Worm (Caenorhabditis elegans) whole organism, mixed stage, embryonic: Measurements from ENCODE around the gene ced-5.

Experiments used
- M03D4.4 ChIP-seq: sonication (generic microtip); optimal IDR thresholded peaks from 2 replicates; lab custom pipeline; 2017; ENCODE audit warnings: mild to moderate bottlenecking, missing genetic modification characterization, missing compliant biosample characterization
- bed-3 ChIP-seq: fragments of 200-800 bp; sonication (Bioruptor generic); optimal IDR thresholded peaks from 3 replicates; lab custom pipeline; 2018; ENCODE audit warnings: mild to moderate bottlenecking, missing genetic modification characterization, moderate library complexity, missing compliant biosample characterization
- blmp-1 ChIP-seq: fragments of 150-350 bp; optimal IDR thresholded peaks from 2 replicates; lab custom pipeline; 2014; ENCODE audit warnings: missing biosample characterization, missing genetic modification characterization
- ceh-39 ChIP-seq: fragments of 150-350 bp; optimal IDR thresholded peaks from 2 replicates; lab custom pipeline; 2014; ENCODE audit warnings: missing biosample characterization, missing genetic modification characterization
- ceh-43 ChIP-seq: fragments of 200-800 bp; sonication (Bioruptor generic); optimal IDR thresholded peaks from 2 replicates; lab custom pipeline; 2018; ENCODE audit warnings: mild to moderate bottlenecking, missing genetic modification characterization, moderate library complexity, missing compliant biosample characterization
- ceh-83 ChIP-seq: fragments of 200-800 bp; sonication (Bioruptor generic); optimal IDR thresholded peaks from 2 replicates; lab custom pipeline; 2018; ENCODE audit warnings: mild to moderate bottlenecking, missing genetic modification characterization, missing compliant biosample characterization
- ces-1 ChIP-seq: fragments of 150-350 bp; optimal IDR thresholded peaks from 2 replicates; lab custom pipeline; 2014; ENCODE audit warnings: missing biosample characterization, missing genetic modification reagents, missing genetic modification characterization
- cnd-1 ChIP-seq: fragments of 200-800 bp; sonication (Bioruptor generic); optimal IDR thresholded peaks from 2 replicates; lab custom pipeline; 2018; ENCODE audit warnings: mild to moderate bottlenecking, missing genetic modification characterization, missing compliant biosample characterization
- drap-1 ChIP-seq: fragments of 200-800 bp; sonication (Bioruptor generic); optimal IDR thresholded peaks from 3 replicates; lab custom pipeline; 2018; ENCODE audit warnings: mild to moderate bottlenecking, missing genetic modification characterization, missing compliant biosample characterization
- elt-1 ChIP-seq: sonication (generic microtip); optimal IDR thresholded peaks from 2 replicates; lab custom pipeline; 2017; ENCODE audit warnings: missing genetic modification characterization, mild to moderate bottlenecking, missing compliant biosample characterization, antibody characterized with exemption, moderate library complexity, borderline replicate concordance; ENCODE audit not compliant: insufficient read depth
- elt-3 ChIP-seq: fragments of 150-350 bp; optimal IDR thresholded peaks from 2 replicates; lab custom pipeline; 2014; ENCODE audit warnings: missing biosample characterization, missing genetic modification characterization
- flh-1 ChIP-seq: fragments of 200-800 bp; sonication (Bioruptor generic); optimal IDR thresholded peaks from 2 replicates; lab custom pipeline; 2018; ENCODE audit warnings: mild to moderate bottlenecking, missing genetic modification characterization, moderate library complexity, missing compliant biosample characterization
- ham-2 ChIP-seq: fragments of 200-800 bp; sonication (Bioruptor generic); optimal IDR thresholded peaks from 2 replicates; lab custom pipeline; 2018; ENCODE audit warnings: mild to moderate bottlenecking, missing genetic modification characterization, missing compliant biosample characterization
- hlh-1 ChIP-seq: fragments of 150-350 bp; optimal IDR thresholded peaks from 2 replicates; lab custom pipeline; 2014; ENCODE audit warnings: missing biosample characterization, missing genetic modification reagents, missing genetic modification characterization
- lin-13 ChIP-seq: fragments of 150-350 bp; optimal IDR thresholded peaks from 2 replicates; lab custom pipeline; 2014; ENCODE audit warnings: missing biosample characterization, missing genetic modification characterization
- lin-32 ChIP-seq: fragments of 200-800 bp; sonication (Bioruptor generic); optimal IDR thresholded peaks from 2 replicates; lab custom pipeline; 2018; ENCODE audit warnings: mild to moderate bottlenecking, missing genetic modification characterization, missing compliant biosample characterization
- lsy-2 ChIP-seq: fragments of 150-350 bp; optimal IDR thresholded peaks from 2 replicates; lab custom pipeline; 2014; ENCODE audit warnings: missing biosample characterization, missing genetic modification characterization
- mab-5 ChIP-seq: fragments of 150-350 bp; optimal IDR thresholded peaks from 2 replicates; lab custom pipeline; 2014; ENCODE audit warnings: missing biosample characterization, missing genetic modification characterization
- mep-1 ChIP-seq: fragments of 150-350 bp; optimal IDR thresholded peaks from 2 replicates; lab custom pipeline; 2017; ENCODE audit warnings: missing biosample characterization, missing genetic modification reagents, missing genetic modification characterization, inconsistent platforms
- mls-2 ChIP-seq: sonication (generic microtip); optimal IDR thresholded peaks from 2 replicates; lab custom pipeline; 2016; ENCODE audit warnings: mild to moderate bottlenecking, missing genetic modification characterization, moderate library complexity, missing compliant biosample characterization
- nhr-12 ChIP-seq: fragments of 150-350 bp; optimal IDR thresholded peaks from 2 replicates; lab custom pipeline; 2014; ENCODE audit warnings: missing biosample characterization, missing genetic modification characterization
- nhr-2 ChIP-seq: fragments of 150-350 bp; optimal IDR thresholded peaks from 2 replicates; lab custom pipeline; 2014; ENCODE audit warnings: missing biosample characterization, missing genetic modification characterization
- nhr-237 ChIP-seq: fragments of 150-350 bp; optimal IDR thresholded peaks from 2 replicates; lab custom pipeline; 2014; ENCODE audit warnings: missing biosample characterization, missing genetic modification characterization
- nhr-28 ChIP-seq: fragments of 150-350 bp; optimal IDR thresholded peaks from 2 replicates; lab custom pipeline; 2014; ENCODE audit warnings: missing biosample characterization, missing genetic modification characterization
- nhr-76 ChIP-seq: sonication (generic microtip); optimal IDR thresholded peaks from 2 replicates; lab custom pipeline; 2017; ENCODE audit warnings: missing biosample characterization, missing genetic modification characterization
- pha-4 ChIP-seq: fragments of 150-350 bp; optimal IDR thresholded peaks from 2 replicates; lab custom pipeline; 2018; ENCODE audit warnings: missing biosample characterization, missing genetic modification reagents, missing genetic modification characterization
- sem-2 ChIP-seq: fragments of 200-800 bp; sonication (Bioruptor generic); optimal IDR thresholded peaks from 2 replicates; lab custom pipeline; 2018; ENCODE audit warnings: mild to moderate bottlenecking, missing genetic modification characterization, missing compliant biosample characterization
- snpc-4 ChIP-seq: fragments of 150-350 bp; optimal IDR thresholded peaks from 2 replicates; lab custom pipeline; 2014; ENCODE audit warnings: missing biosample characterization, missing genetic modification characterization
- sptf-1 ChIP-seq: sonication (generic microtip); optimal IDR thresholded peaks from 2 replicates; lab custom pipeline; 2017; ENCODE audit warnings: mild to moderate bottlenecking, missing genetic modification characterization, moderate library complexity, missing compliant biosample characterization
- tbx-8 ChIP-seq: fragments of 200-800 bp; sonication (Bioruptor generic); optimal IDR thresholded peaks from 2 replicates; lab custom pipeline; 2018; ENCODE audit warnings: mild to moderate bottlenecking, missing genetic modification characterization, moderate library complexity, missing compliant biosample characterization
- unc-120 ChIP-seq: sonication (generic microtip); optimal IDR thresholded peaks from 2 replicates; lab custom pipeline; 2017; ENCODE audit warnings: missing genetic modification characterization, missing compliant biosample characterization; ENCODE audit not compliant: poor library complexity, severe bottlenecking
- unc-39 ChIP-seq: fragments of 150-350 bp; optimal IDR thresholded peaks from 2 replicates; lab custom pipeline; 2014; ENCODE audit warnings: missing biosample characterization, missing genetic modification characterization
- unc-62 ChIP-seq: fragments of 150-350 bp; optimal IDR thresholded peaks from 2 replicates; lab custom pipeline; 2014; ENCODE audit warnings: missing biosample characterization, missing genetic modification reagents, missing genetic modification characterization
- zip-8 ChIP-seq: fragments of 150-350 bp; optimal IDR thresholded peaks from 2 replicates; lab custom pipeline; 2014; ENCODE audit warnings: missing biosample characterization, missing genetic modification characterization
- ztf-11 ChIP-seq: fragments of 150-350 bp; optimal IDR thresholded peaks from 2 replicates; lab custom pipeline; 2014; ENCODE audit warnings: missing biosample characterization, missing genetic modification characterization

Gene ced-5

ce11 chrIV:10483607-10484117, at the start of gene ced-5, which contains the start of gene F01D4.5:
Gene ced-5, plus strand, starts transcription at chrIV:10484110.
Gene F01D4.5, minus strand, starts transcription at chrIV:10483657.
- TF ChIP-seq nhr-12 (no peak), nhr-28 (no peak), sem-2 (GFP tag; lab: Kevin White, UChicago) (no peak), ham-2 (no peak), nhr-2 (no peak), unc-120 (tag; lab: Kevin White, UChicago) (no peak), drap-1 (GFP tag; lab: Kevin White, UChicago) (no peak), tbx-8 (GFP tag; lab: Kevin White, UChicago) (no peak), flh-1 (GFP tag; lab: Kevin White, UChicago) (no peak), elt-1 (tag; lab: Kevin White, UChicago) (no peak), hlh-1 (tag; lab: Kevin White, UChicago) (no peak), bed-3 (GFP tag; lab: Kevin White, UChicago) (no peak), ztf-11 (tag; lab: Kevin White, UChicago) (no peak), lin-32 (no peak), zip-8 (tag; lab: Kevin White, UChicago) (no peak), elt-3 (tag; lab: Kevin White, UChicago) (no peak), nhr-237 (tag; lab: Kevin White, UChicago) (no peak), unc-39 (tag; lab: Kevin White, UChicago) (no peak), nhr-76 (tag; lab: Kevin White, UChicago) (no peak), mep-1 (tag; lab: Kevin White, UChicago) (peak; percentile 24), M03D4.4 (tag; lab: Kevin White, UChicago) (peak; percentile 22), lsy-2 (tag; lab: Kevin White, UChicago) (no peak), mab-5 (tag; lab: Kevin White, UChicago) (no peak), ceh-43 (no peak), unc-62 (GFP tag; lab: Kevin White, UChicago) (no peak), pha-4 (tag; lab: Kevin White, UChicago) (peak; percentile 25), ceh-83 (no peak), cnd-1 (peak; percentile 36), ceh-39 (tag; lab: Kevin White, UChicago) (no peak), mls-2 (tag; lab: Kevin White, UChicago) (no peak), sptf-1 (tag; lab: Kevin White, UChicago) (peak; percentile 54), blmp-1 (no peak), snpc-4 (tag; lab: Kevin White, UChicago) (no peak), ces-1 (peak; percentile 39), lin-13 (tag; lab: Kevin White, UChicago) (peak; percentile 33)

- no peak for TF ChIP-seq unc-120 (tag; lab: Kevin White, UChicago)
- no peak for TF ChIP-seq lin-32
- no peak for TF ChIP-seq mab-5 (tag; lab: Kevin White, UChicago)
- no peak for TF ChIP-seq nhr-12
- no peak for TF ChIP-seq mep-1 (tag; lab: Kevin White, UChicago)
- no peak for TF ChIP-seq zip-8 (tag; lab: Kevin White, UChicago)
- TF ChIP-seq ceh-39 (tag; lab: Kevin White, UChicago): no peak
Observed at ce11 chrIV:10436401-10436800, 47.5 kb upstream of the ced-5 start, which contains the start of gene ins-1. Gene ins-1, plus strand, starts transcription at chrIV:10436701.

ce11 chrIV:10437114-10437513, 46.8 kb upstream of the ced-5 start:
- TF ChIP-seq ceh-43: no peak

- TF ChIP-seq pha-4 (tag; lab: Kevin White, UChicago): no peak
- TF ChIP-seq ceh-39 (tag; lab: Kevin White, UChicago): no peak
- TF ChIP-seq drap-1 (GFP tag; lab: Kevin White, UChicago): no peak
- no peak for TF ChIP-seq ceh-43
- no peak for TF ChIP-seq lin-13 (tag; lab: Kevin White, UChicago)
- TF ChIP-seq nhr-12: no peak
- no peak for TF ChIP-seq ztf-11 (tag; lab: Kevin White, UChicago)
- TF ChIP-seq ces-1: no peak
- no peak for TF ChIP-seq nhr-237 (tag; lab: Kevin White, UChicago)
- no peak for TF ChIP-seq elt-3 (tag; lab: Kevin White, UChicago)
Observed at ce11 chrIV:10438901-10439300, 45.0 kb upstream of the ced-5 start, which contains the start of gene F13B12.3. Gene F13B12.3, plus strand, starts transcription at chrIV:10439123.
